Fruit fly (Drosophila melanogaster) whole organism, wandering third instar larva: ENCODE data around the gene tobi.

Experiments used
- CG32264 ChIP-seq: fragments of 200-800 bp; sonication (Bioruptor generic); optimal IDR thresholded peaks from 2 replicates; lab custom pipeline; 2016; ENCODE audit warnings: missing biosample characterization, missing genetic modification characterization
- Hr78 ChIP-seq: fragments of >200 bp; optimal IDR thresholded peaks from 2 replicates; lab custom pipeline; 2017; ENCODE audit warnings: missing biosample characterization, missing genetic modification characterization
- N ChIP-seq: fragments of >200 bp; optimal IDR thresholded peaks from 2 replicates; lab custom pipeline; 2018; ENCODE audit warnings: missing biosample characterization, missing external identifiers, missing genetic modification characterization
- br ChIP-seq: fragments of 200-800 bp; sonication (Bioruptor generic); optimal IDR thresholded peaks from 2 replicates; lab custom pipeline; 2016; ENCODE audit warnings: missing biosample characterization, missing genetic modification characterization
- dl ChIP-seq, 2 experiments: fragments of 175-275, 200-275 bp in 1 of 2; fragments of 200-275 bp in 1 of 2; sonication (Bioruptor generic); optimal IDR thresholded peaks; lab custom pipeline; 2018; ENCODE audit warnings: mild to moderate bottlenecking in 2 of 2, missing biosample characterization in 2 of 2, missing genetic modification characterization in 2 of 2, moderate library complexity in 2 of 2; ENCODE audit not compliant: partially characterized antibody in 2 of 2, insufficient read depth in 1 of 2
- pan ChIP-seq: fragments of >200 bp; optimal IDR thresholded peaks from 2 replicates; lab custom pipeline; 2017
- psq ChIP-seq: fragments of 200-800 bp; sonication (Bioruptor generic); optimal IDR thresholded peaks from 3 replicates; lab custom pipeline; 2017; ENCODE audit warnings: missing biosample characterization, mild to moderate bottlenecking, missing genetic modification characterization, moderate library complexity

dm6 chr3R:25384206-25384605 is 37.5 kb upstream of the tobi start:
- TF ChIP-seq br (GFP tag; lab: Kevin White, UChicago) = no peak
- no peak for TF ChIP-seq dl (GFP tag; optimal IDR thresholded peaks at IDR 0.05; lab: Kevin White, UChicago; ENCODE audit: insufficient read depth in 1 of 2, partially characterized antibody in 2 of 2)
- TF ChIP-seq CG32264 (GFP tag; lab: Kevin White, UChicago) = no peak
- TF ChIP-seq pan (lab: Kevin White, UChicago) = no peak
- no peak for TF ChIP-seq N (GFP tag; lab: Kevin White, UChicago)
- no peak for TF ChIP-seq psq (GFP tag; lab: Kevin White, UChicago)
- TF ChIP-seq Hr78 (GFP tag; lab: Kevin White, UChicago) = no peak
